Worm (Caenorhabditis elegans) whole organism, L1 larva: ENCODE results near the gene cmd-1.

Experiments used
- ceh-82 ChIP-seq, 3 experiments: fragments of 150-350 bp in 1 of 3; sonication (generic microtip) in 2 of 3; optimal IDR thresholded peaks; 2 replicates each; lab custom pipeline; 2014 to 2017; ENCODE audit warnings: missing biosample characterization in 3 of 3, missing genetic modification characterization in 3 of 3
- lin-13 ChIP-seq: fragments of 150-350 bp; optimal IDR thresholded peaks from 2 replicates; lab custom pipeline; 2014; ENCODE audit warnings: missing biosample characterization, missing genetic modification reagents, missing genetic modification characterization
- snpc-4 ChIP-seq: fragments of 150-350 bp; optimal IDR thresholded peaks from 2 replicates; lab custom pipeline; 2014; ENCODE audit warnings: missing biosample characterization, missing genetic modification characterization
- tbx-2 ChIP-seq: sonication (generic microtip); optimal IDR thresholded peaks from 2 replicates; lab custom pipeline; 2016; ENCODE audit warnings: missing genetic modification characterization, missing compliant biosample characterization

DNA sequence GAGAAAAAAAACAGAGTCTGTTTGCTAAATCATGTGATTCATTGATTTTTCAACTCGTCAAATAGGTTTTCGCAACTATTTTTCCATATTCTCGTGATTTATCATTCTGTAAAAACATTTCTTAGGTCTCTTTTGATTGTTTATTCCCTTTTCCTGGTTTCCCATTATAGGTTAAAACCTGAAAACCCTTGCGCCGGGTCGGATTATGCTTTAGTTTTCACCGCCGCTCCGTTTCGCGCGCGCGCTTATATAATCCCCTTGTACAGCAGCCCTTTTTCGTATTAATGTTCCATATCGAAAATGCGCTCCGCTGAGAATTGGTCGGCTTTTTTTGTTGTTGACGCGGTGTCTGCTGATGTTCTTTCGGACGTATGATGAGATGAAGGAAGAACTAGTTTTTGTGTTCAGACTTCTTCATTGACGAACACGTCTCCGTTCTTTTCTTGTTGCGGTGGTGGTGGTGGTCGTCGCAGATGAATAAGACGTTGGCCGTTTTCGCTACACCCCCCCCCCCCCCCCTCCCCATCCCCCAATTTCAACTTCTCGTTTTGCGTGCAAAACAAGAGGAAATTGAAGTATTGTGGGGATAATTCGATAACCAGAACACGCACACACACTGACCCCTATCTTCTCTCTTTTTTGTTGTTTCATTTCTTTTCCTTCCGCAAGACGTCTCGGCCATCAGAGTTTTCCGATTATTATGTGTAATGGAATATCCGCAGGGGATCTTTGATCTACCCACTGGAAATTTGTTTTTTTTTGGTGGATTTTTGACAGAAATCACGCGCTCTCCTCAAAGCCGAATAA is 1.4 kb upstream of the cmd-1 start:
- TF ChIP-seq snpc-4 (tag; lab: Kevin White, UChicago): no peak
- TF ChIP-seq lin-13: no peak
- no peak for TF ChIP-seq ceh-82 (tag; optimal IDR thresholded peaks at IDR 0.05; lab: Kevin White, UChicago)
- TF ChIP-seq tbx-2 (tag; lab: Kevin White, UChicago): no peak
